Worm (Caenorhabditis elegans) whole organism, midembryonic: ENCODE measurements around the gene B0035.15.

Experiments
- cog-1 ChIP-seq: sonication (generic microtip); optimal IDR thresholded peaks from 2 replicates; lab custom pipeline; 2016; ENCODE audit warnings: missing genetic modification characterization, missing compliant biosample characterization
- flt-1 ChIP-seq: fragments of 200-800 bp; sonication (Bioruptor generic); IDR thresholded peaks from 2 replicates; pipeline ENCODE4 v1.3.6; 2022; ENCODE audit warnings: missing genetic modification characterization, missing compliant biosample characterization
- klf-2 ChIP-seq: fragments of 200-800 bp; sonication (Bioruptor generic); conservative IDR thresholded peaks from 2 replicates; pipeline ENCODE4 v1.3.6; 2022; ENCODE audit warnings: missing genetic modification reagents, missing genetic modification characterization, missing compliant biosample characterization
- med-1 ChIP-seq: sonication (generic microtip); optimal IDR thresholded peaks from 2 replicates; lab custom pipeline; 2017; ENCODE audit warnings: missing genetic modification characterization, mild to moderate bottlenecking, missing compliant biosample characterization, antibody characterized with exemption, missing genetic modification reagents; ENCODE audit not compliant: insufficient read depth
- ref-1 ChIP-seq: fragments of 200-800 bp; sonication (Bioruptor generic); conservative IDR thresholded peaks from 2 replicates; pipeline ENCODE4 v1.3.6; 2022; ENCODE audit warnings: missing genetic modification reagents, missing genetic modification characterization, missing compliant biosample characterization
- tab-1 ChIP-seq: fragments of 200-800 bp; sonication (Bioruptor generic); IDR thresholded peaks from 2 replicates; pipeline ENCODE4 v1.3.6; 2022; ENCODE audit warnings: missing genetic modification characterization, missing compliant biosample characterization
- ztf-23 ChIP-seq: fragments of 200-800 bp; sonication (Bioruptor generic); IDR thresholded peaks from 2 replicates; pipeline ENCODE4 v1.3.6; 2022; ENCODE audit warnings: missing genetic modification reagents, missing genetic modification characterization, missing compliant biosample characterization
- ztf-29 ChIP-seq: fragments of 200-800 bp; sonication (Bioruptor generic); IDR thresholded peaks from 2 replicates; pipeline ENCODE4 v1.3.6; 2022; ENCODE audit warnings: missing genetic modification reagents, missing genetic modification characterization, missing compliant biosample characterization

DNA sequence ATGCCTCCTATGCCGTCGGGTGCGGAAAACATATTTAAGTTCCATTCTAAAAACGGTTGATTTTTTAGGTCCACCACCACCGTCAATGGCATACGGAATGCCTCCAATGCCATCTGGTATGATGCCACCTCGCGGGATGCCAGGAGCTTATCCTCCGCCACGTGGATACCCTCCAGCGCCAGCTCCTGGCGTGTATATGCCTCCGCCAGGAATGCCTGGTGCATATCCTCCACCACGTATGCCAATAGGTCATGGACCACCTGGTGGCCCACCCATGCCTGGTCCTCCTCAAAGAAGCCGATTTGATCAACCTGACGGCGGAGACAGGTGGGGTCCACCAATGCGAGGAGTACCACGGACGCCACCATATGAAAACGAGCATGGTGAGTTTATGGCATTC, 13.4 kb upstream of the B0035.15 start:
- no peak for TF ChIP-seq med-1 (GFP tag; lab: Kevin White, UChicago)
- TF ChIP-seq ztf-23 (GFP tag; lab: Robert Waterston, UW), result no peak
- TF ChIP-seq flt-1 (GFP tag; lab: Robert Waterston, UW), result no peak
- TF ChIP-seq ztf-29 (GFP tag; lab: Robert Waterston, UW), result no peak
- no peak for TF ChIP-seq tab-1 (GFP tag; lab: Robert Waterston, UW)
- TF ChIP-seq klf-2, result 0 out of 2 replicates have a peak, but pooled peaks have one; percentile 49
- no peak for TF ChIP-seq ref-1 (GFP tag; lab: Robert Waterston, UW)
- no peak for TF ChIP-seq cog-1 (tag; lab: Kevin White, UChicago)
